Worm (Caenorhabditis elegans): ENCODE results near the gene T03G6.7.
A peak's percentile ranks its signal among the peaks of the same experiment; 100 is the strongest.

T03G6.7 gene

ce11 chrX:2613077-2613476 lies 19.2 kb downstream of the T03G6.7 start:
- TF ChIP-seq ref-2 (tag; optimal IDR thresholded peaks at IDR 0.05) = peak; percentile 64
- peak; percentile 49 for TF ChIP-seq K09A11.1 (tag; optimal IDR thresholded peaks at IDR 0.05; ENCODE audit: insufficient read depth)
- TF ChIP-seq C08G9.2 (tag; optimal IDR thresholded peaks at IDR 0.05) = peak; percentile 71
- TF ChIP-seq elt-2 (tag; optimal IDR thresholded peaks at IDR 0.05) = peak; percentile 86
- TF ChIP-seq ceh-18 (tag; optimal IDR thresholded peaks at IDR 0.05) = peak; percentile 13
- no peak for TF ChIP-seq mec-3 (tag; optimal IDR thresholded peaks at IDR 0.05; ENCODE audit: borderline replicate concordance)
- TF ChIP-seq eyg-1 (tag; optimal IDR thresholded peaks at IDR 0.05) = peak; percentile 48
- TF ChIP-seq nhr-11 (tag; optimal IDR thresholded peaks at IDR 0.05) = no peak
- no peak for TF ChIP-seq ets-4 (tag; optimal IDR thresholded peaks at IDR 0.05)
- TF ChIP-seq unc-3 (GFP tag; conservative IDR thresholded peaks at IDR 0.05) = peak; percentile 72
- TF ChIP-seq unc-3 (tag; optimal IDR thresholded peaks at IDR 0.05) = peak; percentile 42
- peak; percentile 61 for TF ChIP-seq nfya-1 (tag; optimal IDR thresholded peaks at IDR 0.05)
- TF ChIP-seq ceh-34 (tag; optimal IDR thresholded peaks at IDR 0.05) = peak; percentile 82
- TF ChIP-seq ceh-6 (GFP tag; optimal IDR thresholded peaks at IDR 0.05) = peak; percentile 85
- TF ChIP-seq T23F11.4 (GFP tag; optimal IDR thresholded peaks at IDR 0.05) = peak; percentile 85
- peak; percentile 20 for TF ChIP-seq syd-9 (tag; optimal IDR thresholded peaks at IDR 0.05)
- TF ChIP-seq ztf-16 (tag; optimal IDR thresholded peaks at IDR 0.05) = peak; percentile 71
- no peak for TF ChIP-seq pha-4 (tag; optimal IDR thresholded peaks at IDR 0.05)
- peak; percentile 79 for TF ChIP-seq gmeb-2 (tag; optimal IDR thresholded peaks at IDR 0.05)
- no peak for TF ChIP-seq pax-1 (tag; optimal IDR thresholded peaks at IDR 0.05)
- TF ChIP-seq tbx-7 (tag; optimal IDR thresholded peaks at IDR 0.05) = peak; percentile 12
- TF ChIP-seq pqm-1 (tag; optimal IDR thresholded peaks at IDR 0.05) = no peak
- peak; percentile 75 for TF ChIP-seq ceh-19 (GFP tag; optimal IDR thresholded peaks at IDR 0.05)
- peak; percentile 43 for TF ChIP-seq hlh-15 (tag; optimal IDR thresholded peaks at IDR 0.05)
- peak; percentile 52; the same call in 1 of the 2 replicates for TF ChIP-seq sox-2 (GFP tag; IDR thresholded peaks at IDR 0.05)
- TF ChIP-seq fkh-6 (tag; optimal IDR thresholded peaks at IDR 0.05) = peak; percentile 64
- TF ChIP-seq ahr-1 (tag; optimal IDR thresholded peaks at IDR 0.05) = no peak
- TF ChIP-seq fax-1 (tag; optimal IDR thresholded peaks at IDR 0.05) = peak; percentile 27
- TF ChIP-seq unc-55 (GFP tag; optimal IDR thresholded peaks at IDR 0.05) = no peak
- no peak for TF ChIP-seq ceh-9 (tag; optimal IDR thresholded peaks at IDR 0.05)
- no peak for TF ChIP-seq ceh-22 (tag; optimal IDR thresholded peaks at IDR 0.05)
- TF ChIP-seq ceh-48 (tag; optimal IDR thresholded peaks at IDR 0.05) = peak; percentile 52
- TF ChIP-seq ceh-2 (tag; optimal IDR thresholded peaks at IDR 0.05) = peak; percentile 59
- peak; percentile 69 for TF ChIP-seq lin-11 (tag; optimal IDR thresholded peaks at IDR 0.05)
- TF ChIP-seq rnt-1 (tag; optimal IDR thresholded peaks at IDR 0.05) = peak; percentile 30
- TF ChIP-seq hlh-13 (GFP tag; optimal IDR thresholded peaks at IDR 0.05) = peak; percentile 64
- TF ChIP-seq zip-5 (tag; optimal IDR thresholded peaks at IDR 0.05) = peak; percentile 13
- TF ChIP-seq nhr-232 (tag; optimal IDR thresholded peaks at IDR 0.05) = peak; percentile 77
- TF ChIP-seq npax-4 (tag; optimal IDR thresholded peaks at IDR 0.05) = no peak
- no peak for TF ChIP-seq elt-4 (tag; optimal IDR thresholded peaks at IDR 0.05)
- TF ChIP-seq ceh-31 (tag; optimal IDR thresholded peaks at IDR 0.05) = peak; percentile 58
- TF ChIP-seq sox-4 (tag; optimal IDR thresholded peaks at IDR 0.05) = peak; percentile 75
- TF ChIP-seq pag-3 (tag; optimal IDR thresholded peaks at IDR 0.05; ENCODE audit: borderline replicate concordance) = no peak
- peak; percentile 36 for TF ChIP-seq ceh-24 (tag; optimal IDR thresholded peaks at IDR 0.05)
- peak; percentile 58 for TF ChIP-seq dmd-4 (tag; optimal IDR thresholded peaks at IDR 0.05; ENCODE audit: borderline replicate concordance)
- peak; percentile 49 for TF ChIP-seq dve-1 (tag; optimal IDR thresholded peaks at IDR 0.05)
- TF ChIP-seq hlh-6 (tag; optimal IDR thresholded peaks at IDR 0.05) = peak; percentile 70
- TF ChIP-seq madf-2 (tag; optimal IDR thresholded peaks at IDR 0.05) = peak; percentile 69
- peak; percentile 18 for TF ChIP-seq pros-1 (tag; optimal IDR thresholded peaks at IDR 0.05)
- TF ChIP-seq K02D7.2 (tag; optimal IDR thresholded peaks at IDR 0.05) = peak; percentile 63
- TF ChIP-seq che-1 (tag; optimal IDR thresholded peaks at IDR 0.05) = peak; percentile 75
- no peak for TF ChIP-seq ama-1 (optimal IDR thresholded peaks at IDR 0.05)
- peak; percentile 70 for TF ChIP-seq pha-2 (tag; optimal IDR thresholded peaks at IDR 0.05)
- peak; percentile 20 for TF ChIP-seq hlh-30 (tag; optimal IDR thresholded peaks at IDR 0.05; ENCODE audit: insufficient read depth)

Data from whole organism, late embryonic.